Worm (Caenorhabditis elegans) whole organism, L2 larva: ENCODE results near the gene W06F12.3.
"Not testable (repeated sequence)": the region's sequence is repeated elsewhere in the genome, so short reads cannot be mapped to it uniquely, and the experiment has no call there.

Source experiments
- C34F6.9 ChIP-seq: fragments of 150-350 bp; optimal IDR thresholded peaks from 2 replicates; lab custom pipeline; 2014; ENCODE audit warnings: missing biosample characterization, missing genetic modification characterization
- F13H6.1 ChIP-seq: sonication (generic microtip); optimal IDR thresholded peaks from 2 replicates; lab custom pipeline; 2016; ENCODE audit warnings: missing genetic modification characterization, missing compliant biosample characterization
- Y55F3AM.14 ChIP-seq: fragments of 200-800 bp; sonication (Bioruptor generic); optimal IDR thresholded peaks from 2 replicates; lab custom pipeline; 2018; ENCODE audit warnings: mild to moderate bottlenecking, missing genetic modification characterization, missing compliant biosample characterization
- ZK546.5 ChIP-seq: sonication (generic microtip); optimal IDR thresholded peaks from 2 replicates; lab custom pipeline; 2017; ENCODE audit warnings: missing biosample characterization, missing genetic modification characterization
- alr-1 ChIP-seq: fragments of 150-350 bp; optimal IDR thresholded peaks from 2 replicates; lab custom pipeline; 2014; ENCODE audit warnings: missing biosample characterization, missing genetic modification characterization
- aly-2 ChIP-seq: fragments of 150-350 bp; optimal IDR thresholded peaks from 2 replicates; lab custom pipeline; 2014; ENCODE audit warnings: missing biosample characterization, missing genetic modification characterization
- ama-1 ChIP-seq: fragments of 150-350 bp; optimal IDR thresholded peaks from 2 replicates; lab custom pipeline; 2018; ENCODE audit warnings: inconsistent platforms
- blmp-1 ChIP-seq: sonication (generic microtip); optimal IDR thresholded peaks from 2 replicates; lab custom pipeline; 2017; ENCODE audit warnings: missing genetic modification characterization, mild to moderate bottlenecking, missing compliant biosample characterization, antibody characterized with exemption, moderate library complexity; ENCODE audit not compliant: insufficient read depth
- ceh-16 ChIP-seq: fragments of 150-350 bp; optimal IDR thresholded peaks from 2 replicates; lab custom pipeline; 2014; ENCODE audit warnings: missing biosample characterization, missing genetic modification characterization
- ceh-82 ChIP-seq: fragments of 150-350 bp; optimal IDR thresholded peaks from 2 replicates; lab custom pipeline; 2014; ENCODE audit warnings: missing biosample characterization, missing genetic modification characterization
- crh-2 ChIP-seq: sonication (generic microtip); optimal IDR thresholded peaks from 2 replicates; lab custom pipeline; 2017; ENCODE audit warnings: missing biosample characterization, missing genetic modification characterization
- dmd-4 ChIP-seq: sonication (generic microtip); optimal IDR thresholded peaks from 2 replicates; lab custom pipeline; 2017; ENCODE audit warnings: missing biosample characterization, missing genetic modification characterization
- egl-27 ChIP-seq: sonication (generic microtip); optimal IDR thresholded peaks from 3 replicates; lab custom pipeline; 2017; ENCODE audit warnings: missing biosample characterization, missing genetic modification reagents, missing genetic modification characterization
- elt-1 ChIP-seq: fragments of 150-350 bp; optimal IDR thresholded peaks from 2 replicates; lab custom pipeline; 2014; ENCODE audit warnings: missing biosample characterization, missing genetic modification characterization
- fos-1 ChIP-seq: fragments of 150-350 bp; optimal IDR thresholded peaks from 2 replicates; lab custom pipeline; 2014; ENCODE audit warnings: missing biosample characterization, missing genetic modification characterization
- gmeb-1 ChIP-seq: fragments of 150-350 bp; optimal IDR thresholded peaks from 2 replicates; lab custom pipeline; 2014; ENCODE audit warnings: missing biosample characterization, missing genetic modification characterization
- lin-11 ChIP-seq: fragments of 150-350 bp; sonication (generic microtip); optimal IDR thresholded peaks from 2 replicates; lab custom pipeline; 2014; ENCODE audit warnings: missing biosample characterization, missing genetic modification characterization, inconsistent platforms, mixed read lengths
- lsy-2 ChIP-seq, 2 experiments: fragments of 150-350 bp in 1 of 2; sonication (generic microtip) in 1 of 2; optimal IDR thresholded peaks; 2 replicates each; lab custom pipeline; 2014 to 2017; ENCODE audit warnings: missing biosample characterization in 2 of 2, missing genetic modification characterization in 2 of 2
- mbf-1 ChIP-seq: sonication (generic microtip); optimal IDR thresholded peaks from 2 replicates; lab custom pipeline; 2017; ENCODE audit warnings: missing biosample characterization, missing genetic modification characterization
- mdl-1 ChIP-seq, 2 experiments: fragments of 150-350 bp in 1 of 2; sonication (generic microtip) in 1 of 2; optimal IDR thresholded peaks; 2 replicates each; lab custom pipeline; 2017; ENCODE audit warnings: missing biosample characterization in 2 of 2, missing genetic modification characterization in 2 of 2
- nhr-11 ChIP-seq: fragments of 150-350 bp; optimal IDR thresholded peaks from 2 replicates; lab custom pipeline; 2014; ENCODE audit warnings: missing biosample characterization, missing genetic modification characterization
- nhr-12 ChIP-seq: fragments of 150-350 bp; optimal IDR thresholded peaks from 2 replicates; lab custom pipeline; 2014; ENCODE audit warnings: missing biosample characterization, missing genetic modification characterization
- nhr-129 ChIP-seq: fragments of 150-350 bp; optimal IDR thresholded peaks from 2 replicates; lab custom pipeline; 2014; ENCODE audit warnings: missing biosample characterization, missing genetic modification characterization
- nhr-21 ChIP-seq: fragments of 150-350 bp; optimal IDR thresholded peaks from 2 replicates; lab custom pipeline; 2014; ENCODE audit warnings: missing biosample characterization, missing genetic modification characterization
- nhr-23 ChIP-seq: fragments of 150-350 bp; optimal IDR thresholded peaks from 2 replicates; lab custom pipeline; 2014; ENCODE audit warnings: missing biosample characterization, missing genetic modification reagents, missing genetic modification characterization
- nhr-25 ChIP-seq: fragments of 150-350 bp; sonication (generic microtip); optimal IDR thresholded peaks from 3 replicates; lab custom pipeline; 2014; ENCODE audit warnings: missing biosample characterization, missing genetic modification characterization
- nhr-6 ChIP-seq: fragments of 150-350 bp; optimal IDR thresholded peaks from 2 replicates; lab custom pipeline; 2014; ENCODE audit warnings: missing biosample characterization, missing genetic modification characterization
- nhr-77 ChIP-seq: fragments of 150-350 bp; optimal IDR thresholded peaks from 2 replicates; lab custom pipeline; 2014; ENCODE audit warnings: missing biosample characterization, missing genetic modification characterization
- peb-1 ChIP-seq: fragments of 150-350 bp; optimal IDR thresholded peaks from 2 replicates; lab custom pipeline; 2014; ENCODE audit warnings: missing biosample characterization, missing genetic modification characterization
- skn-1 ChIP-seq: sonication (generic microtip); optimal IDR thresholded peaks from 2 replicates; lab custom pipeline; 2017; ENCODE audit warnings: missing biosample characterization, missing genetic modification characterization
- sma-3 ChIP-seq: sonication (generic microtip); optimal IDR thresholded peaks from 2 replicates; lab custom pipeline; 2016; ENCODE audit warnings: missing genetic modification reagents, missing genetic modification characterization, missing compliant biosample characterization
- sma-9 ChIP-seq, 2 experiments: fragments of 150-350 bp in 1 of 2; sonication (generic microtip) in 1 of 2; optimal IDR thresholded peaks; 2 replicates each; lab custom pipeline; 2014 to 2016; ENCODE audit warnings: missing genetic modification characterization in 2 of 2, mild to moderate bottlenecking in 1 of 2, missing biosample characterization in 1 of 2, missing compliant biosample characterization in 1 of 2, missing genetic modification reagents in 1 of 2, moderate library complexity in 1 of 2
- snpc-4 ChIP-seq: fragments of 150-350 bp; optimal IDR thresholded peaks from 2 replicates; lab custom pipeline; 2014; ENCODE audit warnings: missing biosample characterization, missing genetic modification characterization
- unc-39 ChIP-seq: fragments of 150-350 bp; optimal IDR thresholded peaks from 2 replicates; lab custom pipeline; 2014; ENCODE audit warnings: missing biosample characterization, missing genetic modification characterization
- unc-55 ChIP-seq: fragments of 150-350 bp; sonication (generic microtip); optimal IDR thresholded peaks from 3 replicates; lab custom pipeline; 2014; ENCODE audit warnings: missing biosample characterization, missing genetic modification reagents, missing genetic modification characterization
- unc-62 ChIP-seq: fragments of 150-350 bp; optimal IDR thresholded peaks from 2 replicates; lab custom pipeline; 2014; ENCODE audit warnings: missing biosample characterization, missing genetic modification reagents, missing genetic modification characterization
- zag-1 ChIP-seq: fragments of 150-350 bp; optimal IDR thresholded peaks from 2 replicates; lab custom pipeline; 2014; ENCODE audit warnings: missing biosample characterization, missing genetic modification characterization
- ztf-1 ChIP-seq: fragments of 200-800 bp; sonication (Bioruptor generic); conservative IDR thresholded peaks from 2 replicates; pipeline ENCODE4 v1.3.6; 2022; ENCODE audit warnings: missing genetic modification characterization, missing compliant biosample characterization
- ztf-11 ChIP-seq: sonication (generic microtip); optimal IDR thresholded peaks from 2 replicates; lab custom pipeline; 2017; ENCODE audit warnings: missing biosample characterization, missing genetic modification characterization
- ztf-4 ChIP-seq: fragments of 150-350 bp; optimal IDR thresholded peaks from 2 replicates; lab custom pipeline; 2014; ENCODE audit warnings: missing biosample characterization, missing genetic modification characterization

W06F12.3 gene

ce11 chrIII:13751144-13751543, 16.3 kb downstream of the W06F12.3 start, which contains the start of gene mlc-7:
mlc-7 (plus strand) TSS chrIII:13751444.
- not testable (repeated sequence) for TF ChIP-seq Y55F3AM.14 (GFP tag; lab: Kevin White, UChicago); nhr-12 (tag; lab: Kevin White, UChicago); mbf-1 (tag; lab: Kevin White, UChicago)

DNA sequence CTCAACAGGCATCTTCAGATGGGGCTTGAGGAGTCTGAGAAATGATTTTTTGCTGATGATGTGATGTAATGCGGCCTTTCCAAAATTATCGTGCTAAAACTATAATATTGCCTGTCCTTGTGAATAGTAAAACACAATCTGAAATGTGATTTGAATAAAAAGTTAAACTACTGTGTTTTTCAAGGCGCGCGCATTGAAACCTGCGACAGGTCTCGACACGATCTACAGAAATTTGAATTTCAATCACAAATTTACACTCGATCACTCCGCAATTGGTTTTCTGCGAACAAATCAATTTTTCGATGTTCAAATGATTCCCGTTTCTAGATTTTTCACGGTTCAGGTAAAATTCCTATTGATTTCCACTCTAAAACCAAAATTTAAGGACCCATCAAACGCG, 20.9 kb downstream of the W06F12.3 start, which contains the start of gene toca-2:
Gene toca-2, plus strand, starts transcription at position 208 of the 400 bp plus-strand sequence.
- no peak for TF ChIP-seq C34F6.9 (tag; lab: Kevin White, UChicago)
- no peak for TF ChIP-seq nhr-11
- TF ChIP-seq unc-55 (GFP tag; lab: Kevin White, UChicago), result no peak
- TF ChIP-seq unc-62, result no peak

DNA sequence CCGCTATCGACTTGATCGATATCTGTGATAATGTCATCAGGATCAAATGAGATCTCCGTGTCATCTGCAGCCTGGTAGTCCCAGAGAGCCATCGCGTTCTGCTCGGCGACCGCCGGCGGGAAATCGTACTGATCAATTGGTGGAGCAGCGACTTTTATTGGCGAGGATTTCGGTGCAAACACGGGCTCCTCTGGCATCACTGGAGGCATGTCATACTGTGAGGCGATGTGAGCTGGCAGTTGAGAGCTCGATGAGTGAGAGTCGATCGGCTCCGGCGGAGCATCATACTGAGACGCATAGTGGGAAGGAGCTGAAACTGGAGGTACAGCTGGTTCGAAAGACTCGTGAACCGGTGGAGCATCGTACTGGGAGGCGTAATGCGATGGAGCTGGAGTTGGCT, 24.9 kb downstream of the W06F12.3 start:
- TF ChIP-seq mbf-1 (tag; lab: Kevin White, UChicago), result no peak
- no peak for TF ChIP-seq nhr-23

DNA sequence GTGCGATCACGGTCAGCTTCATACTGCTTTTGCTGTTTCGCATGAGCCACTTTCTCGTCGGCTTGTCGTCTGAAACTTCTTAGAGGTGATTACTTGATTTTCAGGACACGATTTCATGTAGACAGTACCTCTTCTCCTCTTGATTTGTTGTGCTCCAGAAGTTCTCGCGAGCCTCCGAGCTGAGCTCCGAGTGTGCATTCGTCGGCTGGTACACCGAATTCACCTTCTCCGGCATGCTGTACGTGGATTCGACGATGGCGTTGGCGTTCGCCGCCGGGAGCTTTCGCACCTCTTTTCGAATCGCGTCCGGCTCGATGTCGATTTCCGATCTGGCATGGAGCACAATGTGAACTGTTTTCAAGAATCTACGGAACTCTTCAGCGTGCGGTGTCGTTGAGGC, 26.2 kb downstream of the W06F12.3 start:
- TF ChIP-seq aly-2 (tag; lab: Kevin White, UChicago) (no peak), unc-39 (no peak), ceh-16 (tag; lab: Kevin White, UChicago) (no peak), peb-1 (no peak), ZK546.5 (tag; lab: Kevin White, UChicago) (no peak), skn-1 (no peak), nhr-12 (tag; lab: Kevin White, UChicago) (no peak), ceh-82 (no peak)

ce11 chrIII:13762046-13762445, 27.2 kb downstream of the W06F12.3 start, which contains the start of gene dbn-1:
dbn-1 (minus strand) TSS chrIII:13762069.
- TF ChIP-seq nhr-129 (tag; lab: Kevin White, UChicago), result no peak
- no peak for TF ChIP-seq ceh-82
- peak; percentile 31 for TF ChIP-seq sma-9 (GFP tag; optimal IDR thresholded peaks at IDR 0.05; lab: Kevin White, UChicago)
- no peak for TF ChIP-seq sma-9 (tag; optimal IDR thresholded peaks at IDR 0.05; lab: Kevin White, UChicago)
- TF ChIP-seq fos-1 (tag; lab: Kevin White, UChicago), result peak; percentile 75
- TF ChIP-seq crh-2 (tag; lab: Kevin White, UChicago), result peak; percentile 38
- TF ChIP-seq mbf-1 (tag; lab: Kevin White, UChicago), result no peak
- no peak for TF ChIP-seq F13H6.1 (tag; lab: Kevin White, UChicago)
- TF ChIP-seq zag-1 (tag; lab: Kevin White, UChicago), result no peak
- no peak for TF ChIP-seq egl-27
- no peak for TF ChIP-seq ama-1 (lab: Kevin White, UChicago)

ce11 chrIII:13763260-13764112, 28.7 kb downstream of the W06F12.3 start:
- TF ChIP-seq lin-11 (tag; lab: Kevin White, UChicago), result no peak
- TF ChIP-seq sma-9 (GFP tag; optimal IDR thresholded peaks at IDR 0.05; lab: Kevin White, UChicago), result peak; percentile 10
- TF ChIP-seq sma-9 (tag; optimal IDR thresholded peaks at IDR 0.05; lab: Kevin White, UChicago), result no peak
- TF ChIP-seq elt-1 (tag; lab: Kevin White, UChicago), result no peak
- TF ChIP-seq snpc-4 (tag; lab: Kevin White, UChicago), result peak; percentile 46
- no peak for TF ChIP-seq ama-1 (lab: Kevin White, UChicago)
- TF ChIP-seq skn-1, result no peak
- no peak for TF ChIP-seq ztf-1 (GFP tag; lab: Robert Waterston, UW)
- TF ChIP-seq sma-3 (GFP tag; lab: Kevin White, UChicago), result peak; percentile 47
- TF ChIP-seq dmd-4 (tag; lab: Kevin White, UChicago), result no peak
- no peak for TF ChIP-seq alr-1
- TF ChIP-seq mdl-1 (tag; optimal IDR thresholded peaks at IDR 0.05; lab: Kevin White, UChicago), result no peak
- TF ChIP-seq ztf-4 (tag; lab: Kevin White, UChicago), result no peak
- TF ChIP-seq nhr-6 (tag; lab: Kevin White, UChicago), result no peak
- TF ChIP-seq ceh-16 (tag; lab: Kevin White, UChicago), result no peak
- TF ChIP-seq fos-1 (tag; lab: Kevin White, UChicago), result peak; percentile 90
- TF ChIP-seq peb-1, result no peak
- TF ChIP-seq aly-2 (tag; lab: Kevin White, UChicago), result no peak
- peak; percentile 53 for TF ChIP-seq nhr-25 (tag; lab: Kevin White, UChicago)
- TF ChIP-seq nhr-77 (tag; lab: Kevin White, UChicago), result no peak
- peak in 1 of 2 experiments; percentile 1 for TF ChIP-seq lsy-2 (tag; optimal IDR thresholded peaks at IDR 0.05; lab: Kevin White, UChicago)
- TF ChIP-seq C34F6.9 (tag; lab: Kevin White, UChicago), result no peak
- no peak for TF ChIP-seq nhr-21
- TF ChIP-seq gmeb-1 (tag; lab: Kevin White, UChicago), result no peak
- no peak for TF ChIP-seq unc-55 (GFP tag; lab: Kevin White, UChicago)
- peak; percentile 46 for TF ChIP-seq crh-2 (tag; lab: Kevin White, UChicago)
- no peak for TF ChIP-seq mbf-1 (tag; lab: Kevin White, UChicago)
- no peak for TF ChIP-seq ztf-11 (tag; lab: Kevin White, UChicago)
- peak; percentile 54 for TF ChIP-seq nhr-129 (tag; lab: Kevin White, UChicago)
- peak; percentile 56 for TF ChIP-seq blmp-1
